Fruit fly (Drosophila melanogaster) whole organism, embryonic: Measurements from ENCODE around the gene Alg11.

ENCODE experiments used
- CG10274 ChIP-seq: fragments of 200-800 bp; sonication (Bioruptor generic); optimal IDR thresholded peaks from 3 replicates; lab custom pipeline; 2017; ENCODE audit warnings: missing biosample characterization, mild to moderate bottlenecking, missing genetic modification characterization
- CG10462 ChIP-seq: fragments of 200-800 bp; sonication (Bioruptor generic); optimal IDR thresholded peaks from 2 replicates; lab custom pipeline; 2016; ENCODE audit warnings: missing biosample characterization, missing genetic modification characterization
- CG12071 ChIP-seq: fragments of 200-800 bp; sonication (Bioruptor generic); optimal IDR thresholded peaks from 3 replicates; lab custom pipeline; 2018; ENCODE audit warnings: missing biosample characterization, mild to moderate bottlenecking, missing genetic modification characterization
- CG12155 ChIP-seq: fragments of 200-800 bp; sonication (Bioruptor generic); optimal IDR thresholded peaks from 3 replicates; lab custom pipeline; 2016; ENCODE audit warnings: missing biosample characterization, missing genetic modification characterization
- CG15601 ChIP-seq: fragments of 200-800 bp; sonication (Bioruptor generic); optimal IDR thresholded peaks from 3 replicates; lab custom pipeline; 2019; ENCODE audit warnings: missing biosample characterization, mild to moderate bottlenecking, missing genetic modification characterization, moderate library complexity
- CG16813 ChIP-seq: fragments of 200-800 bp; sonication (Bioruptor generic); IDR thresholded peaks from 3 replicates; pipeline ENCODE4 v1.3.6; 2022; ENCODE audit warnings: missing biosample characterization, missing genetic modification characterization; ENCODE audit not compliant: partially characterized antibody
- CG17612 ChIP-seq: fragments of 200-800 bp; sonication (Bioruptor generic); IDR thresholded peaks from 2 replicates; pipeline ENCODE4 v1.3.6; 2022; ENCODE audit warnings: missing biosample characterization, missing genetic modification characterization
- CG17829 ChIP-seq: fragments of 200-800 bp; optimal IDR thresholded peaks from 2 replicates; lab custom pipeline; 2019; ENCODE audit warnings: missing biosample characterization, mild to moderate bottlenecking, missing genetic modification characterization, moderate library complexity
- CG17912 ChIP-seq: fragments of 200-800 bp; sonication (Bioruptor generic); optimal IDR thresholded peaks from 2 replicates; lab custom pipeline; 2018; ENCODE audit warnings: missing biosample characterization, mild to moderate bottlenecking, missing genetic modification characterization
- CG1832 ChIP-seq: fragments of 200-800 bp; sonication (Bioruptor generic); optimal IDR thresholded peaks from 2 replicates; lab custom pipeline; 2017; ENCODE audit warnings: missing biosample characterization, mild to moderate bottlenecking, missing genetic modification characterization, inconsistent platforms
- CG34376 ChIP-seq: fragments of 200-800 bp; sonication (Bioruptor generic); optimal IDR thresholded peaks from 2 replicates; lab custom pipeline; 2018; ENCODE audit warnings: missing biosample characterization, mild to moderate bottlenecking, missing genetic modification characterization
- CG3726 ChIP-seq: fragments of 200-800 bp; sonication (Bioruptor generic); IDR thresholded peaks from 3 replicates; pipeline ENCODE4, ENCODE4 v1.3.6; 2022; ENCODE audit warnings: missing biosample characterization, missing genetic modification characterization
- CG4707 ChIP-seq: fragments of 200-800 bp; sonication (Bioruptor generic); optimal IDR thresholded peaks from 2 replicates; lab custom pipeline; 2018; ENCODE audit warnings: missing biosample characterization, mild to moderate bottlenecking, missing genetic modification characterization, moderate library complexity
- CG6654 ChIP-seq: fragments of 200-800 bp; sonication (Bioruptor generic); optimal IDR thresholded peaks from 2 replicates; lab custom pipeline; 2017; ENCODE audit warnings: missing biosample characterization, mild to moderate bottlenecking, missing genetic modification characterization
- CG6813 ChIP-seq: fragments of 200-800 bp; sonication (Bioruptor generic); optimal IDR thresholded peaks from 2 replicates; lab custom pipeline; 2017; ENCODE audit warnings: missing biosample characterization, missing genetic modification characterization, mild to moderate bottlenecking, moderate library complexity, missing genetic modification reagents
- CG7745 ChIP-seq: fragments of 200-800 bp; sonication (Bioruptor generic); optimal IDR thresholded peaks from 2 replicates; lab custom pipeline; 2018; ENCODE audit warnings: missing biosample characterization, mild to moderate bottlenecking, missing genetic modification characterization, moderate library complexity
- CrebB ChIP-seq: fragments of 200-800 bp; sonication (Bioruptor generic); optimal IDR thresholded peaks from 3 replicates; lab custom pipeline; 2018; ENCODE audit warnings: missing biosample characterization, mild to moderate bottlenecking, missing genetic modification characterization
- Dref ChIP-seq: fragments of 200-800 bp; sonication (Bioruptor generic); IDR thresholded peaks from 2 replicates; pipeline ENCODE4 v1.3.6; 2022; ENCODE audit warnings: missing biosample characterization, missing genetic modification characterization
- Hey ChIP-seq: fragments of 200-800 bp; sonication (Bioruptor generic); optimal IDR thresholded peaks from 3 replicates; lab custom pipeline; 2018; ENCODE audit warnings: missing biosample characterization, mild to moderate bottlenecking, missing genetic modification characterization
- MTF-1 ChIP-seq: fragments of 200-800 bp; sonication (Bioruptor generic); optimal IDR thresholded peaks from 2 replicates; lab custom pipeline; 2018; ENCODE audit warnings: missing biosample characterization, mild to moderate bottlenecking, missing genetic modification characterization, borderline replicate concordance
- Oaz ChIP-seq: fragments of 200-800 bp; sonication (Bioruptor generic); IDR thresholded peaks from 2 replicates; pipeline ENCODE4 v1.3.6; 2022; ENCODE audit warnings: missing biosample characterization, missing genetic modification characterization
- Ravus ChIP-seq: fragments of 200-800 bp; sonication (Bioruptor generic); IDR thresholded peaks from 2 replicates; pipeline ENCODE4 v1.3.6; 2022; ENCODE audit warnings: missing biosample characterization, missing genetic modification characterization
- Rx ChIP-seq: fragments of 200-800 bp; sonication (Bioruptor generic); IDR thresholded peaks from 2 replicates; pipeline ENCODE4 v1.3.6; 2022; ENCODE audit warnings: missing biosample characterization, missing genetic modification characterization
- Spps ChIP-seq: fragments of 200-800 bp; sonication (Bioruptor generic); optimal IDR thresholded peaks from 2 replicates; lab custom pipeline; 2018; ENCODE audit warnings: missing biosample characterization, mild to moderate bottlenecking, missing genetic modification characterization
- Sry-β ChIP-seq: fragments of 200-800 bp; sonication (Bioruptor generic); optimal IDR thresholded peaks from 2 replicates; lab custom pipeline; 2018; ENCODE audit warnings: missing biosample characterization, mild to moderate bottlenecking, missing genetic modification characterization, moderate library complexity
- Xrp1 ChIP-seq: fragments of 200-800 bp; sonication (Bioruptor generic); IDR thresholded peaks from 2 replicates; pipeline ENCODE4 v1.3.6; 2022; ENCODE audit warnings: missing biosample characterization, missing genetic modification characterization
- ap ChIP-seq: fragments of 200-800 bp; sonication (Bioruptor generic); IDR thresholded peaks from 2 replicates; pipeline ENCODE4 v1.3.6; 2022; ENCODE audit warnings: missing biosample characterization, missing genetic modification characterization
- ase ChIP-seq: fragments of 200-800 bp; sonication (Bioruptor generic); IDR thresholded peaks from 3 replicates; pipeline ENCODE4 v1.3.6; 2022; ENCODE audit warnings: missing biosample characterization, missing genetic modification characterization
- bcd ChIP-seq: fragments of 200-800 bp; sonication (Bioruptor generic); optimal IDR thresholded peaks from 2 replicates; lab custom pipeline; 2017; ENCODE audit warnings: missing biosample characterization, mild to moderate bottlenecking, missing genetic modification characterization
- bigmax ChIP-seq: fragments of 200-800 bp; sonication (Bioruptor generic); optimal IDR thresholded peaks from 2 replicates; lab custom pipeline; 2018; ENCODE audit warnings: missing biosample characterization, mild to moderate bottlenecking, missing genetic modification characterization
- chinmo ChIP-seq: fragments of 200-800 bp; sonication (Bioruptor generic); IDR thresholded peaks from 4 replicates; pipeline ENCODE4 v1.3.6; 2022; ENCODE audit warnings: missing biosample characterization, missing genetic modification characterization; ENCODE audit not compliant: partially characterized antibody
- chm ChIP-seq: fragments of 200-800 bp; sonication (Bioruptor generic); IDR thresholded peaks from 2 replicates; pipeline ENCODE4 v1.3.6; 2022; ENCODE audit warnings: missing biosample characterization, missing genetic modification characterization
- corto ChIP-seq: fragments of 200-800 bp; sonication (Bioruptor generic); optimal IDR thresholded peaks from 2 replicates; lab custom pipeline; 2016; ENCODE audit warnings: missing biosample characterization, mild to moderate bottlenecking, missing genetic modification characterization, moderate library complexity
- da ChIP-seq: fragments of 200-800 bp; sonication (Bioruptor generic); optimal IDR thresholded peaks from 2 replicates; lab custom pipeline; 2016; ENCODE audit warnings: missing biosample characterization, missing genetic modification characterization
- ems ChIP-seq: fragments of 200-800 bp; sonication (Bioruptor generic); optimal IDR thresholded peaks from 3 replicates; lab custom pipeline; 2016; ENCODE audit warnings: missing biosample characterization, missing genetic modification characterization
- eve ChIP-seq, 2 experiments: fragments of >200 bp; optimal IDR thresholded peaks; 2 replicates each; lab custom pipeline; 2017; ENCODE audit warnings: missing biosample characterization in 2 of 2, missing genetic modification characterization in 2 of 2
- grn ChIP-seq: fragments of 200-800 bp; sonication (Bioruptor generic); optimal IDR thresholded peaks from 3 replicates; lab custom pipeline; 2017; ENCODE audit warnings: missing biosample characterization, missing genetic modification characterization
- h ChIP-seq: fragments of >200 bp; optimal IDR thresholded peaks from 2 replicates; lab custom pipeline; 2017
- ham ChIP-seq: fragments of 200-800 bp; sonication (Bioruptor generic); IDR thresholded peaks from 2 replicates; pipeline ENCODE4 v1.3.6; 2022; ENCODE audit warnings: missing biosample characterization, missing genetic modification characterization
- kah ChIP-seq: fragments of 200-800 bp; sonication (Bioruptor generic); optimal IDR thresholded peaks from 2 replicates; lab custom pipeline; 2018; ENCODE audit warnings: missing biosample characterization, mild to moderate bottlenecking, missing genetic modification characterization
- lab ChIP-seq: fragments of 200-800 bp; sonication (Bioruptor generic); optimal IDR thresholded peaks from 3 replicates; lab custom pipeline; 2017; ENCODE audit warnings: missing biosample characterization, missing genetic modification characterization, mild to moderate bottlenecking, moderate library complexity, missing genetic modification reagents
- otp ChIP-seq: fragments of 200-800 bp; sonication (Bioruptor generic); IDR thresholded peaks from 3 replicates; pipeline ENCODE4, ENCODE4 v1.3.6; 2022; ENCODE audit warnings: missing biosample characterization, missing genetic modification characterization
- pb ChIP-seq: fragments of 200-800 bp; sonication (Bioruptor generic); optimal IDR thresholded peaks from 3 replicates; lab custom pipeline; 2016; ENCODE audit warnings: missing biosample characterization, missing genetic modification characterization
- seq ChIP-seq: fragments of 200-800 bp; sonication (Bioruptor generic); IDR thresholded peaks from 2 replicates; pipeline ENCODE4 v1.3.6; 2022; ENCODE audit warnings: missing biosample characterization, missing genetic modification characterization
- sr ChIP-seq: fragments of 200-800 bp; sonication (Bioruptor generic); IDR thresholded peaks from 3 replicates; pipeline ENCODE4 v1.3.6; 2022; ENCODE audit warnings: missing biosample characterization, missing genetic modification characterization
- stc ChIP-seq: fragments of 200-800 bp; sonication (Bioruptor generic); IDR thresholded peaks from 2 replicates; pipeline ENCODE4 v1.3.6; 2022; ENCODE audit warnings: missing biosample characterization, missing genetic modification characterization
- stwl ChIP-seq: fragments of 200-800 bp; sonication (Bioruptor generic); optimal IDR thresholded peaks from 3 replicates; lab custom pipeline; 2018; ENCODE audit warnings: missing biosample characterization, mild to moderate bottlenecking, missing genetic modification characterization, moderate library complexity
- tna ChIP-seq: fragments of 200-800 bp; sonication (Bioruptor generic); IDR thresholded peaks from 2 replicates; pipeline ENCODE4 v1.3.6; 2022; ENCODE audit warnings: missing biosample characterization, missing genetic modification characterization; ENCODE audit not compliant: partially characterized antibody
- yki ChIP-seq: fragments of >200 bp; optimal IDR thresholded peaks from 3 replicates; lab custom pipeline; 2018
- z ChIP-seq: fragments of 200-800 bp; sonication (Bioruptor generic); IDR thresholded peaks from 3 replicates; pipeline ENCODE4 v1.3.6; 2022; ENCODE audit warnings: missing biosample characterization, missing genetic modification characterization
- zen2 ChIP-seq: fragments of 200-800 bp; sonication (Bioruptor generic); IDR thresholded peaks from 3 replicates; pipeline ENCODE4 v1.3.6; 2022; ENCODE audit warnings: missing biosample characterization, missing genetic modification characterization; ENCODE audit not compliant: partially characterized antibody

Gene Alg11

dm6 chr3L:21652768-21653167, 27.2 kb downstream of the Alg11 start (continued):
- TF ChIP-seq CG6813 (peak; percentile 24), Oaz (peak; percentile 67; the same call in 1 of the 2 replicates), CG6654 (GFP tag; lab: Kevin White, UChicago) (peak; percentile 63), pb (GFP tag; lab: Kevin White, UChicago) (peak; percentile 15), chinmo (GFP tag; lab: Robert Waterston, UW) (no peak), h (lab: Kevin White, UChicago) (no peak), ase (peak; percentile 73), CG15601 (tag; lab: Kevin White, UChicago) (peak; percentile 77), Ravus (GFP tag; lab: Robert Waterston, UW) (no peak), CG1832 (GFP tag; lab: Kevin White, UChicago) (no peak), bcd (peak; percentile 68), CG17829 (peak; percentile 83), z (GFP tag; lab: Robert Waterston, UW) (no peak), otp (GFP tag; lab: Robert Waterston, UW) (peak; percentile 49; the same call in 1 of the 3 replicates), kah (GFP tag; lab: Kevin White, UChicago) (no peak), Xrp1 (no peak), Spps (tag; lab: Kevin White, UChicago) (no peak), CG3726 (GFP tag; lab: Robert Waterston, UW) (no peak), CG7745 (tag; lab: Kevin White, UChicago) (no peak), CG10462 (peak; percentile 62), CG4707 (GFP tag; lab: Kevin White, UChicago) (peak; percentile 36), CG17612 (no peak), stwl (peak; percentile 68), zen2 (GFP tag; lab: Robert Waterston, UW) (no peak), Sry-β (GFP tag; lab: Kevin White, UChicago) (no peak), ham (GFP tag; lab: Robert Waterston, UW) (no peak), CG10274 (GFP tag; lab: Kevin White, UChicago) (no peak), eve (GFP tag; optimal IDR thresholded peaks at IDR 0.05; lab: Kevin White, UChicago) (no peak), stc (GFP tag; lab: Robert Waterston, UW) (peak; percentile 24; the same call in 1 of the 2 replicates), chm (GFP tag; lab: Robert Waterston, UW) (no peak; the same call in 1 of the 2 replicates), ems (GFP tag; lab: Kevin White, UChicago) (peak; percentile 33), CG16813 (GFP tag; lab: Robert Waterston, UW) (peak; percentile 37; the same call in 1 of the 3 replicates), Hey (tag; lab: Kevin White, UChicago) (no peak), ap (GFP tag; lab: Robert Waterston, UW) (peak; percentile 15; the same call in 1 of the 2 replicates), CrebB (peak; percentile 18), tna (no peak), CG34376 (GFP tag; lab: Kevin White, UChicago) (no peak), yki (lab: Kevin White, UChicago) (no peak), lab (GFP tag; lab: Kevin White, UChicago) (peak; percentile 34), CG17912 (peak; percentile 50), Dref (no peak), CG12071 (no peak), Rx (GFP tag; lab: Robert Waterston, UW) (0 out of 2 replicates have a peak, but pooled peaks have one; percentile 12), seq (GFP tag; lab: Robert Waterston, UW) (0 out of 2 replicates have a peak, but pooled peaks have one; percentile 19), bigmax (GFP tag; lab: Kevin White, UChicago) (peak; percentile 76), CG12155 (GFP tag; lab: Kevin White, UChicago) (peak; percentile 60), da (GFP tag; lab: Kevin White, UChicago) (peak; percentile 36), corto (GFP tag; lab: Kevin White, UChicago) (no peak), MTF-1 (GFP tag; lab: Kevin White, UChicago) (peak; percentile 27), grn (GFP tag; lab: Kevin White, UChicago) (no peak), sr (GFP tag; lab: Robert Waterston, UW) (no peak)
